Fruit fly (Drosophila melanogaster): ENCODE results near the gene Irp-1B.
A peak's percentile ranks its signal among the peaks of the same experiment; 100 is the strongest.

DNA sequence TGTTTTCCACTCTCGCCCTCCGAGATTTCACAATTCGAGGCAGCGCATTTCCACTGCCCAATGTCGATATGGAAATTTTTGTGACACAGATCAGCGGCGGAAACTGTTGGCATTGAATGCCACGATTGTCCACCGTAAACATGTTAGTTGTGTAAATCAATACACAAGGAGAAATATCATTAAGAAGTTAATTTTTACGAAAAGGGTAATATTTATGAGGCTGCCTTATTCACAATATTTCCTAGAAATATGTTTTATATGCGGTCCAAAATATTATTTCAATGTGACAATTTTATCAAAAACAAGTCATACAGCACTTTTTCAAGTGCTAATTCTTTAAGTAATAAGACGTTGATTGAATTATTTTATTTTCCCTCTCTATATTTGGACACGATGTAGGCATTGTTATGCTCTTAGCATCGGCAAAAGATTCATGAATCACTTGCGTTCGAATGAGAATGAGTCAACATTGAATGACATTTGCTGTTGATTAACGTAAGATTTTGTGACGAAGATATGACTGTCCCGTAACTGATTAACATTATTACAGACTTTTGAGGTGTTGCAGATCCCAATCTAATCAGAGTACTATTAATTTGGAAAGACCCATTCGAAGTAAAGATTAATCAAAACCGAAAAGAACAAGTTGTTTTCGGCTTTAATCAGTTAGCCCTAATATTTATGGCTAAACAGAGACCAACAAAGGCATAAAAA lies 18.9 kb downstream of the Irp-1B start:
- no peak for TF ChIP-seq Sox15 (GFP tag; optimal IDR thresholded peaks at IDR 0.05)
- no peak for TF ChIP-seq CG11902 (GFP tag; optimal IDR thresholded peaks at IDR 0.05)
- TF ChIP-seq pdm3 (GFP tag; optimal IDR thresholded peaks at IDR 0.05), result no peak
- peak; percentile 20 for TF ChIP-seq Ets96B (tag; optimal IDR thresholded peaks at IDR 0.05)
- TF ChIP-seq CG9139 (GFP tag; optimal IDR thresholded peaks at IDR 0.05), result no peak
- TF ChIP-seq spab (GFP tag; optimal IDR thresholded peaks at IDR 0.05), result no peak
